Worm (Caenorhabditis elegans): Measurements from ENCODE around the gene arx-6.

ce11 chrIII:4910956-4911355, 32.5 kb downstream of the arx-6 start, which contains the start of gene F26F4.2:
- TF ChIP-seq elt-2 (tag; optimal IDR thresholded peaks at IDR 0.05) (no peak), sox-4 (tag; optimal IDR thresholded peaks at IDR 0.05) (no peak), lin-39 (tag; optimal IDR thresholded peaks at IDR 0.05) (no peak), ceh-63 (GFP tag; optimal IDR thresholded peaks at IDR 0.05) (no peak)

Measured in whole organism, L1 larva.